Worm (Caenorhabditis elegans): Measurements from ENCODE around the gene ZK666.14.

Gene ZK666.14

ce11 chrII:10502491-10503063 lies 8.0 kb downstream of the ZK666.14 start, which contains the start of gene myrf-1 (continued):
- TF ChIP-seq lsl-1 (GFP tag; optimal IDR thresholded peaks at IDR 0.05) = no peak

DNA sequence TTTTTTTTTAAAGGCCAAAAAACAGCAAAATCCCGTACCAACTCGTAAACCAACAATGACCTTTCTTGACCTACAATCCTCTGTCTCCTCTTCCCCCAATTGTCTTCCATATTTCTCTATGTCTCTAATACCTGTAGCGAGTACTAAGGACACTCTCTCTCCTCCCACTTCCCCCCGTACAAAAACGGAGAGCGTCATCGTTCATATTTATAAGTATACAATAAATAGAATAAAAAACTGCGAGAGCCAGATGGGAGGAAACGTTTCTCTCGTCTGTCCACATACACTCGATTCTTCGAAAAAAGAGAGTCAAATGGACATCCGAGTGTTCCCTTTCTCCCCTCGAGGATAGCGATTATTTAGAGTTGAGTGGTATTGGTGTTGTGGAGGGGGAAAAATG lies 10.2 kb downstream of the ZK666.14 start:
- no peak for TF ChIP-seq attf-3 (GFP tag; conservative IDR thresholded peaks at IDR 0.05)
- peak; percentile 17; the same call in 1 of the 2 replicates for TF ChIP-seq hmg-1.2 (GFP tag; IDR thresholded peaks at IDR 0.05)
- TF ChIP-seq cebp-2 (GFP tag; IDR thresholded peaks at IDR 0.05) = no peak

DNA sequence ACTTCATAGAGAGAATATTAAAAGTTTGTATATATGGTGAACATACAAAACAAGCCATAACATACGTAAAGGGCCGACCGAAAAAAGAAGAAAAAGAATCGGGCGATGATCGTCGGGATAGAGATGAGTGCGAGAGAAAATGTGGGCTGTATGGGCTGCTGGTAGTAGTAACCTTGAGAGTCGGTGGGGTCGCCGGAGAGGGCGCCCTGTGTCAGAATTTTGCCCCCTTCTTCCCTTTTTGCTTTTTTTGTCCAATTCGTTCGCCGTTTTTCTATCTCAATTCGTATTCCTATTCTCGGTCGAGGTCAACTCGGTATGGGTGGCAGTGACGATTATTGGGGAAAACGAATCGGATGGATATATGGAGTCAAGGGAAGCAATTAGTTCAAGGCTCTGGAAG lies 11.4 kb downstream of the ZK666.14 start:
- no peak for TF ChIP-seq lin-35 (GFP tag; optimal IDR thresholded peaks at IDR 0.05)
- no peak for TF ChIP-seq Y53G8AR.9 (GFP tag; conservative IDR thresholded peaks at IDR 0.05)
- no peak for TF ChIP-seq let-526 (GFP tag; IDR thresholded peaks at IDR 0.05)
- no peak for TF ChIP-seq sptf-2 (GFP tag; optimal IDR thresholded peaks at IDR 0.05)
- TF ChIP-seq ceh-27 (GFP tag; optimal IDR thresholded peaks at IDR 0.05) = no peak
- no peak for TF ChIP-seq madf-8 (GFP tag; conservative IDR thresholded peaks at IDR 0.05)
- no peak for TF ChIP-seq rcor-1 (GFP tag; IDR thresholded peaks at IDR 0.05)
- TF ChIP-seq attf-5 (GFP tag; optimal IDR thresholded peaks at IDR 0.05) = no peak
- TF ChIP-seq somi-1 (GFP tag; optimal IDR thresholded peaks at IDR 0.05) = no peak
- TF ChIP-seq ccch-3 (GFP tag; optimal IDR thresholded peaks at IDR 0.05) = no peak
- TF ChIP-seq madf-6 (GFP tag; IDR thresholded peaks at IDR 0.05) = no peak
- no peak for TF ChIP-seq K11D2.4 (GFP tag; IDR thresholded peaks at IDR 0.05)
- no peak for TF ChIP-seq tbp1 (GFP tag; optimal IDR thresholded peaks at IDR 0.05)

DNA sequence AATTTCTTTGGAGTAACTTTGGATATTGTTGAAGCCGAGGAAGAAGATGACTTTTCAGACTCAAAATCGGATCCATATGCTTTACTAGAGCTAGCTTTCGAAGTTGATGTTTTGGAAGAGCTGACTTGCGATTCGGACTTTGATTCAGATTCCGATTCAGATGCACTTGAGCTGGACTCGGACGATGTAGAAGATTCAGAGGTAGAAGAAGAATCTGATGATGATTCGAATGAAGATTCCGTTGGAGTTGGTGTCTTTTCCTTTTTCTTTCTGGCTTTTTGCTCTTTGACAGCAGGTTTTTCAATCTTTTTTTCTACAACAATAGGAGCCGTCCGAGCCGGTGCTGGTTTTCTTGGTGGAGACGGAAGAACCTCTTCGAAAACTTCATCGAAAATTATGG lies 13.3 kb downstream of the ZK666.14 start:
- TF ChIP-seq madf-10 (tag; optimal IDR thresholded peaks at IDR 0.05) (no peak), repo-1 (tag; optimal IDR thresholded peaks at IDR 0.05) (no peak), ztf-22 (GFP tag; optimal IDR thresholded peaks at IDR 0.05) (no peak), ets-4 (GFP tag; optimal IDR thresholded peaks at IDR 0.05) (no peak), somi-1 (GFP tag; optimal IDR thresholded peaks at IDR 0.05) (no peak), ekl-4 (GFP tag; IDR thresholded peaks at IDR 0.05) (no peak), nhr-80 (tag; optimal IDR thresholded peaks at IDR 0.05) (no peak)

DNA sequence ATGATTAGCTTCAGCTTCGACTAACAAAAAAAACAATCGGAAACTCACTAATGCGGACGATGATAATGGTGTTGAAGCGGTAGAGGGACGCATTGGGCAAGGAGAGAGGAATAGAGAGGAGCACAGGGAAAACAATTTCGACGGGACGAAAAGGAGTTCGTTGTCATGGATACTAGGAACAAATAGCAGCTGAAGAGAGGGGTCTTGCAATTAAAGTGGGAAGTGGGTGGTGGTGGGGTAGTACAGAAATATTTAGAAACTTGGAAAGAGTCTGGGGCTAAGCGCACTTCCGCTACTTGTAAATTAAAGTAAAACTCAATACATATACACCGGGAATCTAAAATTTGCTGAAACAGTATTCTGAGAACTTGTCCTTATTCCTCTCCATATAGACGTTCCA lies 15.2 kb downstream of the ZK666.14 start, which contains the start of gene F59B10.2:
F59B10.2 (minus strand) TSS at position 101 of the 400 bp plus-strand sequence.
- TF ChIP-seq attf-6 (GFP tag; IDR thresholded peaks at IDR 0.05) = no peak
- TF ChIP-seq madf-6 (GFP tag; IDR thresholded peaks at IDR 0.05) = no peak
- no peak for TF ChIP-seq madf-3 (GFP tag; IDR thresholded peaks at IDR 0.05)
- TF ChIP-seq tlf-1 (GFP tag; optimal IDR thresholded peaks at IDR 0.05) = no peak
- TF ChIP-seq ccch-3 (GFP tag; optimal IDR thresholded peaks at IDR 0.05) = no peak
- TF ChIP-seq pbrm-1 (GFP tag; IDR thresholded peaks at IDR 0.05) = no peak

ce11 chrII:10510242-10510641 lies 15.7 kb downstream of the ZK666.14 start, which contains the start of gene F59B10.3:
F59B10.3 (plus strand) TSS chrII:10510542.
- TF ChIP-seq cebp-1 (GFP tag; IDR thresholded peaks at IDR 0.05) (no peak), cebp-1 (tag; optimal IDR thresholded peaks at IDR 0.05) (peak; percentile 1), tlf-1 (GFP tag; optimal IDR thresholded peaks at IDR 0.05) (no peak)

All from whole organism, young adult.